Worm (Caenorhabditis elegans): ENCODE data around the gene zig-10.
A peak's percentile ranks its signal among the peaks of the same experiment; 100 is the strongest.

The zig-10 gene

ce11 chrII:6417999-6418398 is 19.5 kb downstream of the zig-10 start:
- TF ChIP-seq daf-12 (tag; optimal IDR thresholded peaks at IDR 0.05) (no peak), unc-62 (GFP tag; optimal IDR thresholded peaks at IDR 0.05 in 1 of 2) (peak in 1 of 2 experiments; percentile 1), unc-62 (tag; optimal IDR thresholded peaks at IDR 0.05) (no peak)

- TF ChIP-seq jun-1 (tag; optimal IDR thresholded peaks at IDR 0.05) = no peak
- TF ChIP-seq aha-1 (tag) = peak; percentile 69
- TF ChIP-seq T20F7.1 (GFP tag; optimal IDR thresholded peaks at IDR 0.05) = no peak
Observed at ce11 chrII:6419163-6419562, 20.7 kb downstream of the zig-10 start.

ce11 chrII:6422812-6423211 is 24.3 kb downstream of the zig-10 start, which contains the start of gene K03H9.3:
Gene K03H9.3 (plus strand): TSS chrII:6423112.
- TF ChIP-seq F10B5.3 (tag; optimal IDR thresholded peaks at IDR 0.05) (no peak), lin-39 (tag; optimal IDR thresholded peaks at IDR 0.05) (no peak), nhr-111 (GFP tag; optimal IDR thresholded peaks at IDR 0.05) (no peak), zfp-2 (tag; optimal IDR thresholded peaks at IDR 0.05) (no peak), spr-3 (GFP tag; optimal IDR thresholded peaks at IDR 0.05) (no peak), arid-1 (GFP tag; conservative IDR thresholded peaks at IDR 0.05) (no peak)

- no peak for TF ChIP-seq lim-7 (GFP tag; IDR thresholded peaks at IDR 0.05)
- no peak for TF ChIP-seq lir-3 (tag; optimal IDR thresholded peaks at IDR 0.05)
- TF ChIP-seq zip-11 (GFP tag; IDR thresholded peaks at IDR 0.05) = no peak
- TF ChIP-seq ztf-7 (tag; optimal IDR thresholded peaks at IDR 0.05) = no peak
- TF ChIP-seq nhr-111 (GFP tag; optimal IDR thresholded peaks at IDR 0.05) = no peak
- no peak for TF ChIP-seq fos-1 (tag; optimal IDR thresholded peaks at IDR 0.05)
- no peak for TF ChIP-seq jun-1 (tag; optimal IDR thresholded peaks at IDR 0.05)
- TF ChIP-seq cey-2 (tag; optimal IDR thresholded peaks at IDR 0.05; ENCODE audit: borderline replicate concordance, insufficient read depth) = no peak
- TF ChIP-seq F44E2.7 (GFP tag; IDR thresholded peaks at IDR 0.05) = no peak
- TF ChIP-seq lin-1 (GFP tag; IDR thresholded peaks at IDR 0.05) = no peak
- no peak for TF ChIP-seq saeg-2 (GFP tag; IDR thresholded peaks at IDR 0.05)
Observed at ce11 chrII:6425993-6426392, 27.5 kb downstream of the zig-10 start, which contains the start of gene col-75. Gene col-75 (plus strand): TSS chrII:6426293.

- TF ChIP-seq hif-1 (tag; optimal IDR thresholded peaks at IDR 0.05) (no peak), Y48G9A.11 (GFP tag; IDR thresholded peaks at IDR 0.05) (no peak), aha-1 (tag) (peak; percentile 81), mdt-29 (GFP tag; IDR thresholded peaks at IDR 0.05) (no peak)
Observed at ce11 chrII:6436845-6437244, 38.3 kb downstream of the zig-10 start.

ce11 chrII:6441128-6441527 is 42.6 kb downstream of the zig-10 start, which contains the start of gene cutl-16:
Gene cutl-16 (plus strand): TSS chrII:6441428.
- TF ChIP-seq ces-1 (GFP tag; optimal IDR thresholded peaks at IDR 0.05) = no peak
- TF ChIP-seq dmd-6 (GFP tag; IDR thresholded peaks at IDR 0.05) = no peak
- TF ChIP-seq T26A8.4 (GFP tag; IDR thresholded peaks at IDR 0.05) = no peak

- TF ChIP-seq aha-1 (tag) = no peak
- no peak for TF ChIP-seq mdl-1 (tag; optimal IDR thresholded peaks at IDR 0.05)
- no peak for TF ChIP-seq lin-29 (GFP tag; IDR thresholded peaks at IDR 0.05)
- TF ChIP-seq attf-4 (tag; optimal IDR thresholded peaks at IDR 0.05) = no peak
- no peak for TF ChIP-seq mxl-3 (GFP tag; optimal IDR thresholded peaks at IDR 0.05)
- no peak for TF ChIP-seq saeg-2 (GFP tag; IDR thresholded peaks at IDR 0.05)
- no peak for TF ChIP-seq dpl-1 (GFP tag; optimal IDR thresholded peaks at IDR 0.05)
- no peak for TF ChIP-seq skn-1 (tag; optimal IDR thresholded peaks at IDR 0.05)
- no peak for TF ChIP-seq D1046.2 (GFP tag; IDR thresholded peaks at IDR 0.05)
- no peak for TF ChIP-seq egl-27 (tag; optimal IDR thresholded peaks at IDR 0.05)
- TF ChIP-seq rbr-2 (tag; optimal IDR thresholded peaks at IDR 0.05) = no peak
- no peak for TF ChIP-seq unc-130 (GFP tag; optimal IDR thresholded peaks at IDR 0.05)
- no peak for TF ChIP-seq nhr-111 (GFP tag; optimal IDR thresholded peaks at IDR 0.05)
Observed at ce11 chrII:6443710-6444109, 45.2 kb downstream of the zig-10 start, which contains the start of gene K06A1.2. Gene K06A1.2 (plus strand): TSS chrII:6444010.
